Fruit fly (Drosophila melanogaster): Measurements from ENCODE around the gene Hap40.

DNA sequence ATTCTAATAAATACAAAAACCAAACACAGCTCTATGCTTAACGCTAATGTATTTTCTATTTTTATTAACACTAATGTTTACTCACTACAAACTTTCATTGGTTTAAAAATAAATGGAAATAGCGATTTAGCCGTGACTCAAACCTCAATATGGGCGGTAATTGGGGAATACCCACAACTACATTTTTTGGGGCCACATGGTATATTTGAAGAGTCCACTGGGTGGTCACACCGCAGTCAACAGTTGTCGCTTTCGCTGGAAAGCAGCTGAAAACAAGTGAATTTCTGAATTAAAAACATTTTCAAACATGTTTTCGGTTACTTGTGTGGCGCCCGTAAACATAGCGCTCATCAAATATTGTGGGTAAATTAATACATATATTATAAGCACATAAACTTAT, 45.0 kb downstream of the Hap40 start, which contains the start of gene Mvd:
- TF ChIP-seq CG17806 (tag; optimal IDR thresholded peaks at IDR 0.05): no peak
- no peak for TF ChIP-seq Snoo (tag; optimal IDR thresholded peaks at IDR 0.05)
- no peak for TF ChIP-seq CG32121 (GFP tag; IDR thresholded peaks at IDR 0.05)
- no peak for TF ChIP-seq CG14655 (GFP tag; optimal IDR thresholded peaks at IDR 0.05)
- TF ChIP-seq fd96Ca (GFP tag; IDR thresholded peaks at IDR 0.05): no peak
- TF ChIP-seq CG34367 (tag; optimal IDR thresholded peaks at IDR 0.05): no peak
- TF ChIP-seq CG8301 (tag; optimal IDR thresholded peaks at IDR 0.05): no peak
- no peak for TF ChIP-seq CG13204 (GFP tag; optimal IDR thresholded peaks at IDR 0.05)
- TF ChIP-seq D1 (tag; optimal IDR thresholded peaks at IDR 0.05): no peak
- TF ChIP-seq CG9948 (tag; optimal IDR thresholded peaks at IDR 0.05): no peak
- no peak for TF ChIP-seq CG12605 (GFP tag; IDR thresholded peaks at IDR 0.05)
- no peak for TF ChIP-seq EcR (GFP tag; optimal IDR thresholded peaks at IDR 0.05)
- TF ChIP-seq CG10348 (GFP tag; IDR thresholded peaks at IDR 0.05): no peak

Measured in whole organism, pupa.